Fruit fly (Drosophila melanogaster) whole organism, embryonic: ENCODE measurements around the gene kek4.

ENCODE experiments used
- Atf3 ChIP-seq: fragments of 200-800 bp; sonication (Bioruptor generic); optimal IDR thresholded peaks from 3 replicates; lab custom pipeline; 2016; ENCODE audit warnings: missing biosample characterization, missing genetic modification characterization
- Bdp1 ChIP-seq: fragments of 200-800 bp; sonication (Bioruptor generic); optimal IDR thresholded peaks from 3 replicates; lab custom pipeline; 2016; ENCODE audit warnings: missing biosample characterization, missing genetic modification characterization
- Bteb2 ChIP-seq: fragments of 200-800 bp; sonication (Bioruptor generic); optimal IDR thresholded peaks from 2 replicates; lab custom pipeline; 2016; ENCODE audit warnings: missing biosample characterization, missing genetic modification characterization
- CG10274 ChIP-seq: fragments of 200-800 bp; sonication (Bioruptor generic); optimal IDR thresholded peaks from 3 replicates; lab custom pipeline; 2017; ENCODE audit warnings: missing biosample characterization, mild to moderate bottlenecking, missing genetic modification characterization
- CG11696 ChIP-seq: fragments of 200-800 bp; sonication (Bioruptor generic); IDR thresholded peaks from 2 replicates; pipeline ENCODE4 v1.3.6; 2022; ENCODE audit warnings: missing biosample characterization, missing genetic modification characterization
- CG13624 ChIP-seq: fragments of 200-800 bp; sonication (Bioruptor generic); optimal IDR thresholded peaks from 2 replicates; lab custom pipeline; 2016; ENCODE audit warnings: missing biosample characterization, missing genetic modification characterization
- CG14441 ChIP-seq: fragments of 200-800 bp; sonication (Bioruptor generic); IDR thresholded peaks from 2 replicates; pipeline ENCODE4 v1.3.6; 2022; ENCODE audit warnings: missing biosample characterization, missing genetic modification characterization
- CG14667 ChIP-seq: fragments of 200-800 bp; sonication (Bioruptor generic); IDR thresholded peaks from 2 replicates; pipeline ENCODE4 v1.3.6; 2022; ENCODE audit warnings: missing biosample characterization, missing genetic modification characterization
- CG1647 ChIP-seq: fragments of 200-800 bp; sonication (Bioruptor generic); optimal IDR thresholded peaks from 3 replicates; lab custom pipeline; 2016; ENCODE audit warnings: missing biosample characterization, missing genetic modification characterization
- CG17186 ChIP-seq: fragments of 200-800 bp; sonication (Bioruptor generic); optimal IDR thresholded peaks from 3 replicates; lab custom pipeline; 2017; ENCODE audit warnings: missing biosample characterization, missing genetic modification reagents, missing genetic modification characterization
- CG17361 ChIP-seq: fragments of 200-800 bp; sonication (Bioruptor generic); IDR thresholded peaks from 3 replicates; pipeline ENCODE4 v1.3.6; 2022; ENCODE audit warnings: missing biosample characterization, missing genetic modification characterization
- CG17612 ChIP-seq: fragments of 200-800 bp; sonication (Bioruptor generic); IDR thresholded peaks from 2 replicates; pipeline ENCODE4 v1.3.6; 2022; ENCODE audit warnings: missing biosample characterization, missing genetic modification characterization
- CG17802 ChIP-seq: fragments of 200-800 bp; sonication (Bioruptor generic); optimal IDR thresholded peaks from 2 replicates; lab custom pipeline; 2018; ENCODE audit warnings: missing biosample characterization, mild to moderate bottlenecking, missing genetic modification characterization, moderate library complexity
- CG1832 ChIP-seq: fragments of 200-800 bp; sonication (Bioruptor generic); optimal IDR thresholded peaks from 2 replicates; lab custom pipeline; 2017; ENCODE audit warnings: missing biosample characterization, mild to moderate bottlenecking, missing genetic modification characterization, inconsistent platforms
- CG18764 ChIP-seq: fragments of 200-800 bp; sonication (Bioruptor generic); optimal IDR thresholded peaks from 3 replicates; lab custom pipeline; 2016; ENCODE audit warnings: missing biosample characterization, missing genetic modification characterization
- CG2875 ChIP-seq: fragments of 200-800 bp; sonication (Bioruptor generic); optimal IDR thresholded peaks from 2 replicates; lab custom pipeline; 2017; ENCODE audit warnings: missing biosample characterization, mild to moderate bottlenecking, missing genetic modification characterization, missing genetic modification reagents
- CG3065 ChIP-seq: fragments of 200-800 bp; sonication (Bioruptor generic); optimal IDR thresholded peaks from 2 replicates; lab custom pipeline; 2016; ENCODE audit warnings: missing biosample characterization, missing genetic modification characterization
- CG31365 ChIP-seq: fragments of 200-800 bp; sonication (Bioruptor generic); optimal IDR thresholded peaks from 2 replicates; lab custom pipeline; 2018; ENCODE audit warnings: missing biosample characterization, mild to moderate bottlenecking, missing genetic modification characterization
- CG3163 ChIP-seq: fragments of 200-800 bp; sonication (Bioruptor generic); optimal IDR thresholded peaks from 3 replicates; lab custom pipeline; 2016; ENCODE audit warnings: missing biosample characterization, missing genetic modification characterization
- CG32767 ChIP-seq: fragments of 200-800 bp; sonication (Bioruptor generic); IDR thresholded peaks from 2 replicates; pipeline ENCODE4 v1.3.6; 2022; ENCODE audit warnings: missing biosample characterization, missing genetic modification characterization
- CG6272 ChIP-seq: fragments of 200-800 bp; sonication (Bioruptor generic); IDR thresholded peaks from 2 replicates; pipeline ENCODE4 v1.3.6; 2022; ENCODE audit warnings: missing biosample characterization, missing genetic modification characterization
- CG7357 ChIP-seq: fragments of 200-800 bp; sonication (Bioruptor generic); IDR thresholded peaks from 3 replicates; pipeline ENCODE4 v1.3.6; 2022; ENCODE audit warnings: missing biosample characterization, missing genetic modification characterization
- CG7786 ChIP-seq: fragments of 200-800 bp; sonication (Bioruptor generic); optimal IDR thresholded peaks from 2 replicates; lab custom pipeline; 2016; ENCODE audit warnings: missing biosample characterization, missing genetic modification characterization
- CG7928 ChIP-seq: fragments of 200-800 bp; sonication (Bioruptor generic); optimal IDR thresholded peaks from 2 replicates; lab custom pipeline; 2017; ENCODE audit warnings: missing biosample characterization, mild to moderate bottlenecking, missing genetic modification characterization
- CG8290 ChIP-seq, 3 experiments: fragments of 200-800 bp; sonication (Bioruptor generic); optimal IDR thresholded peaks; 2 replicates each; lab custom pipeline; 2016 to 2019; ENCODE audit warnings: missing biosample characterization in 3 of 3, missing genetic modification characterization in 3 of 3, mild to moderate bottlenecking in 2 of 3, moderate library complexity in 1 of 3
- CG8765 ChIP-seq: fragments of 200-800 bp; sonication (Bioruptor generic); IDR thresholded peaks from 2 replicates; pipeline ENCODE4 v1.3.6; 2022; ENCODE audit warnings: missing biosample characterization, missing genetic modification characterization
- CoRest ChIP-seq: fragments of 200-800 bp; sonication (Bioruptor generic); optimal IDR thresholded peaks from 3 replicates; lab custom pipeline; 2018; ENCODE audit warnings: missing biosample characterization, mild to moderate bottlenecking, missing genetic modification characterization, moderate library complexity
- D19A ChIP-seq: fragments of 200-800 bp; optimal IDR thresholded peaks from 3 replicates; lab custom pipeline; 2019; ENCODE audit warnings: missing biosample characterization, mild to moderate bottlenecking, missing genetic modification characterization, moderate library complexity
- Deaf1 ChIP-seq: fragments of 200-800 bp; optimal IDR thresholded peaks from 3 replicates; lab custom pipeline; 2019; ENCODE audit warnings: missing biosample characterization, mild to moderate bottlenecking, missing genetic modification characterization, moderate library complexity
- Drgx ChIP-seq: fragments of 200-800 bp; sonication (Bioruptor generic); IDR thresholded peaks from 2 replicates; pipeline ENCODE4 v1.3.6; 2022; ENCODE audit warnings: missing biosample characterization, missing genetic modification characterization
- Ets65A ChIP-seq: fragments of 200-800 bp; sonication (Bioruptor generic); peaks from one replicate; lab custom pipeline; 2016; ENCODE audit warnings: missing biosample characterization, missing genetic modification characterization
- NC2β ChIP-seq: fragments of 200-800 bp; sonication (Bioruptor generic); optimal IDR thresholded peaks from 2 replicates; lab custom pipeline; 2016; ENCODE audit warnings: missing biosample characterization, missing genetic modification characterization
- Neu2 ChIP-seq: fragments of 200-800 bp; sonication (Bioruptor generic); optimal IDR thresholded peaks from 3 replicates; lab custom pipeline; 2016; ENCODE audit warnings: missing biosample characterization, missing genetic modification characterization, borderline replicate concordance
- Oaz ChIP-seq: fragments of 200-800 bp; sonication (Bioruptor generic); IDR thresholded peaks from 2 replicates; pipeline ENCODE4 v1.3.6; 2022; ENCODE audit warnings: missing biosample characterization, missing genetic modification characterization
- Optix ChIP-seq: fragments of 200-800 bp; sonication (Bioruptor generic); IDR thresholded peaks from 3 replicates; pipeline ENCODE4 v1.3.6; 2022; ENCODE audit warnings: missing biosample characterization, missing genetic modification characterization
- Ravus ChIP-seq: fragments of 200-800 bp; sonication (Bioruptor generic); IDR thresholded peaks from 2 replicates; pipeline ENCODE4 v1.3.6; 2022; ENCODE audit warnings: missing biosample characterization, missing genetic modification characterization
- az2 ChIP-seq: fragments of 200-800 bp; sonication (Bioruptor generic); optimal IDR thresholded peaks from 3 replicates; lab custom pipeline; 2016; ENCODE audit warnings: missing biosample characterization, missing genetic modification characterization
- bowl ChIP-seq: fragments of 200-800 bp; sonication (Bioruptor generic); IDR thresholded peaks from 2 replicates; pipeline ENCODE4 v1.3.6; 2022; ENCODE audit warnings: missing biosample characterization, missing genetic modification characterization
- chif ChIP-seq, 2 experiments: fragments of 200-800 bp; sonication (Bioruptor generic); optimal IDR thresholded peaks; 3 replicates each; lab custom pipeline; 2016; ENCODE audit warnings: missing biosample characterization in 2 of 2, missing genetic modification characterization in 2 of 2
- chm ChIP-seq: fragments of 200-800 bp; sonication (Bioruptor generic); IDR thresholded peaks from 2 replicates; pipeline ENCODE4 v1.3.6; 2022; ENCODE audit warnings: missing biosample characterization, missing genetic modification characterization
- dm ChIP-seq: fragments of 200-800 bp; sonication (Bioruptor generic); optimal IDR thresholded peaks from 3 replicates; lab custom pipeline; 2016; ENCODE audit warnings: missing biosample characterization, missing genetic modification characterization
- dmrt11E ChIP-seq: fragments of 200-800 bp; sonication (Bioruptor generic); optimal IDR thresholded peaks from 3 replicates; lab custom pipeline; 2018; ENCODE audit warnings: missing biosample characterization, mild to moderate bottlenecking, missing genetic modification characterization, moderate library complexity
- emc ChIP-seq: fragments of 200-800 bp; sonication (Bioruptor generic); optimal IDR thresholded peaks from 2 replicates; lab custom pipeline; 2016; ENCODE audit warnings: missing biosample characterization, missing genetic modification characterization
- gcm2 ChIP-seq: fragments of 200-800 bp; sonication (Bioruptor generic); optimal IDR thresholded peaks from 2 replicates; lab custom pipeline; 2016; ENCODE audit warnings: missing biosample characterization, missing genetic modification characterization
- gro ChIP-seq: fragments of 200-800 bp; sonication (Bioruptor generic); optimal IDR thresholded peaks from 2 replicates; lab custom pipeline; 2016; ENCODE audit warnings: missing biosample characterization, missing genetic modification characterization
- luna ChIP-seq: fragments of 200-800 bp; sonication (Bioruptor generic); optimal IDR thresholded peaks from 2 replicates; lab custom pipeline; 2016; ENCODE audit warnings: missing biosample characterization, missing genetic modification characterization
- maf-S ChIP-seq: fragments of 200-800 bp; sonication (Bioruptor generic); optimal IDR thresholded peaks from 2 replicates; lab custom pipeline; 2016; ENCODE audit warnings: missing biosample characterization, missing genetic modification characterization
- nerfin-1 ChIP-seq: fragments of 200-800 bp; sonication (Bioruptor generic); optimal IDR thresholded peaks from 3 replicates; lab custom pipeline; 2019; ENCODE audit warnings: missing biosample characterization, mild to moderate bottlenecking, missing genetic modification characterization, moderate library complexity
- nom ChIP-seq: fragments of 200-800 bp; sonication (Bioruptor generic); optimal IDR thresholded peaks from 2 replicates; lab custom pipeline; 2017; ENCODE audit warnings: missing biosample characterization, missing genetic modification characterization, mild to moderate bottlenecking, moderate library complexity, missing genetic modification reagents
- p53 ChIP-seq: fragments of 200-800 bp; sonication (Bioruptor generic); optimal IDR thresholded peaks from 2 replicates; lab custom pipeline; 2016; ENCODE audit warnings: missing biosample characterization, missing genetic modification characterization
- tio ChIP-seq: fragments of 200-800 bp; sonication (Bioruptor generic); optimal IDR thresholded peaks from 2 replicates; lab custom pipeline; 2017; ENCODE audit warnings: missing biosample characterization, missing genetic modification characterization, inconsistent platforms
- ttk ChIP-seq: fragments of 200-800 bp; sonication (Bioruptor generic); IDR thresholded peaks from 2 replicates; pipeline ENCODE4 v2.1.2; 2022; ENCODE audit warnings: missing biosample characterization, missing genetic modification characterization

kek4 gene

dm6 chr2L:13191894-13192293 lies 23.3 kb downstream of the kek4 start, which contains the start of the genes CG16974 and Edem2 (continued):
- TF ChIP-seq Atf3 (GFP tag; lab: Kevin White, UChicago) (no peak), Ravus (peak; percentile 13; the same call in 1 of the 2 replicates), emc (GFP tag; lab: Kevin White, UChicago) (no peak), Neu2 (no peak), CG17186 (GFP tag; lab: Kevin White, UChicago) (peak; percentile 28), luna (GFP tag; lab: Kevin White, UChicago) (no peak), CG18764 (peak; percentile 74), CG3163 (GFP tag; lab: Kevin White, UChicago) (no peak), gcm2 (GFP tag; lab: Kevin White, UChicago) (no peak), chif (GFP tag; optimal IDR thresholded peaks at IDR 0.05; lab: Kevin White, UChicago) (peak in 1 of 2 experiments; percentile 40), CG31365 (tag; lab: Kevin White, UChicago) (no peak), D19A (tag; lab: Kevin White, UChicago) (no peak), NC2β (GFP tag; lab: Kevin White, UChicago) (no peak), CG8765 (GFP tag; lab: Robert Waterston, UW) (peak; percentile 46; the same call in 1 of the 2 replicates), CG6272 (GFP tag; lab: Robert Waterston, UW) (peak; percentile 67; the same call in 1 of the 2 replicates), CG1832 (GFP tag; lab: Kevin White, UChicago) (no peak), tio (GFP tag; lab: Kevin White, UChicago) (no peak), p53 (GFP tag; lab: Kevin White, UChicago) (no peak), CG17361 (GFP tag; lab: Robert Waterston, UW) (no peak), Bteb2 (GFP tag; lab: Kevin White, UChicago) (peak; percentile 8), az2 (GFP tag; lab: Kevin White, UChicago) (peak; percentile 79), nom (GFP tag; lab: Kevin White, UChicago) (no peak), Ets65A (GFP tag; lab: Kevin White, UChicago) (peak; percentile 91), CG7357 (GFP tag; lab: Robert Waterston, UW) (peak; percentile 46; the same call in 1 of the 3 replicates), nerfin-1 (no peak), CG1647 (GFP tag; lab: Kevin White, UChicago) (peak; percentile 39), CG17802 (peak; percentile 20), CG11696 (GFP tag; lab: Robert Waterston, UW) (no peak), gro (GFP tag; lab: Kevin White, UChicago) (no peak), CG7928 (GFP tag; lab: Kevin White, UChicago) (no peak), CoRest (tag; lab: Kevin White, UChicago) (no peak), Oaz (GFP tag; lab: Robert Waterston, UW) (0 out of 2 replicates have a peak, but pooled peaks have one; percentile 11), dm (GFP tag; lab: Kevin White, UChicago) (peak; percentile 5), CG17612 (GFP tag; lab: Robert Waterston, UW) (no peak), CG8290 (GFP tag; optimal IDR thresholded peaks at IDR 0.05; lab: Kevin White, UChicago) (no peak), CG8290 (tag; optimal IDR thresholded peaks at IDR 0.05; lab: Kevin White, UChicago) (no peak), CG13624 (GFP tag; lab: Kevin White, UChicago) (no peak), Optix (GFP tag; lab: Robert Waterston, UW) (peak; percentile 61; the same call in 1 of the 3 replicates), CG14667 (GFP tag; lab: Robert Waterston, UW) (peak; percentile 56), CG3065 (GFP tag; lab: Kevin White, UChicago) (peak; percentile 53), bowl (GFP tag; lab: Robert Waterston, UW) (no peak), CG10274 (GFP tag; lab: Kevin White, UChicago) (no peak), ttk (GFP tag; lab: Robert Waterston, UW) (peak; percentile 60), Deaf1 (tag; lab: Kevin White, UChicago) (no peak), CG2875 (GFP tag; lab: Kevin White, UChicago) (no peak), Drgx (GFP tag; lab: Robert Waterston, UW) (no peak), CG14441 (peak; percentile 81), CG7786 (GFP tag; lab: Kevin White, UChicago) (no peak), maf-S (peak; percentile 15), Bdp1 (GFP tag; lab: Kevin White, UChicago) (peak; percentile 45), CG32767 (GFP tag; lab: Robert Waterston, UW) (peak; percentile 71), dmrt11E (tag; lab: Kevin White, UChicago) (peak; percentile 70), chm (GFP tag; lab: Robert Waterston, UW) (no peak)
